Fruit fly (Drosophila melanogaster): ENCODE results near the gene CG7990.

CG7990 gene

DNA sequence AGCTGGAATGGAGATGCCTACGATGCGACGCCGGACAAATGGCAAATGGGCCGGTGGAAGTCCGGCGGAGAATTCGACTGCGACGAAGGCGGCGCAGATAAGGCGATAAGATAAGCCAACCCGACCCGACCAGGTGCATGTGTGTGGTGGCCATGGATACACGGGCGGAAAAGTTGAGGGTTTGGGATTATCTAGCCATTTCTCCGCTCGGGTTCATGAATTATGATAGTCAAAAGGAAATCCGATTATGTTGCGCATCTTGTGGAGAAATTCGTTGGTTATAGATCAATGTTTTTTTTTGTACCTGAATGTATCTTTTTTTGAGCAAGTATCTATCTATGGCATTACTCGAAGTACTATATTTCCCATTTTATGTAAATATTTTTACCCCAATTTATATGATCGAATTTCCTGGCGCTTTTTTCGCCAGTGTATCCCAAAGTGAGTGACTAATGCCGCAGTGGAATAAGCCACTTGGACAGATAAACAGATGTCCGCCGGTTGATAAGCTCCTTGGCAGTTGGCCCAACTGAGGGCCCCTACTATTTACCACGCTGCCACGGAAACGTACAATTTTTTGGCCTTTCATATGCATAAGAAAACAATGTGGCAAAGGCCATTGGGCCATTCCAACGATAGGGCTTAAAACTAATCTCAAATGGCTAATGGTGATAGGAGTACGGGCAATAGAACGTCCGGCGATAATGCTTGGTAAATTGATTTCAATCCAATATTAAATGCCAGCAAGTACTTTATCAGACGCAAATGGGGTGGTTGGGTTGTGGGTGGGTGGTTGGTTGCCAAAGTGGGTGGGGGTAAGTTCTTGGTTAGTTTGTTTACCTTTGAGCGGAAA is 45.6 kb upstream of the CG7990 start, which contains the start of gene CG7992:
Gene CG7992 (minus strand): TSS at position 51 of the 853 bp plus-strand sequence.
- TF ChIP-seq Vsx2 (GFP tag; optimal IDR thresholded peaks at IDR 0.05; ENCODE audit: partially characterized antibody) (no peak), HLH106 (tag; optimal IDR thresholded peaks at IDR 0.05) (peak; percentile 34), Myc (optimal IDR thresholded peaks at IDR 0.05) (no peak), brk (GFP tag; optimal IDR thresholded peaks at IDR 0.05) (no peak), psq (GFP tag; optimal IDR thresholded peaks at IDR 0.05) (peak; percentile 62), dl (GFP tag; optimal IDR thresholded peaks at IDR 0.05; ENCODE audit: insufficient read depth in 1 of 2, partially characterized antibody in 2 of 2) (no peak), tai (GFP tag; optimal IDR thresholded peaks at IDR 0.05) (no peak), h (GFP tag; optimal IDR thresholded peaks at IDR 0.05) (peak; percentile 79), foxo (GFP tag; optimal IDR thresholded peaks at IDR 0.05) (peak in 1 of 2 experiments; percentile 79), N (GFP tag; optimal IDR thresholded peaks at IDR 0.05) (no peak), sage (GFP tag; optimal IDR thresholded peaks at IDR 0.05) (no peak), Jra (GFP tag; optimal IDR thresholded peaks at IDR 0.05) (peak; percentile 51), Sp1 (GFP tag; optimal IDR thresholded peaks at IDR 0.05) (peak; percentile 73), CG9705 (GFP tag; optimal IDR thresholded peaks at IDR 0.05) (peak; percentile 10), dsf (GFP tag; optimal IDR thresholded peaks at IDR 0.05; ENCODE audit: borderline replicate concordance) (no peak), OdsH (GFP tag; optimal IDR thresholded peaks at IDR 0.05) (peak; percentile 66), CrebA (GFP tag; optimal IDR thresholded peaks at IDR 0.05; ENCODE audit: borderline replicate concordance) (no peak), rgr (GFP tag; optimal IDR thresholded peaks at IDR 0.05) (peak; percentile 65), Rel (GFP tag; optimal IDR thresholded peaks at IDR 0.05) (no peak), Rel (tag; optimal IDR thresholded peaks at IDR 0.05) (no peak), usp (GFP tag; optimal IDR thresholded peaks at IDR 0.05) (no peak), sv (GFP tag; optimal IDR thresholded peaks at IDR 0.05) (peak; percentile 29), dmrt93B (GFP tag; optimal IDR thresholded peaks at IDR 0.05) (no peak), CG32264 (GFP tag; optimal IDR thresholded peaks at IDR 0.05) (no peak), br (GFP tag; optimal IDR thresholded peaks at IDR 0.05) (peak; percentile 55), GATAd (GFP tag; optimal IDR thresholded peaks at IDR 0.05) (no peak), fru (GFP tag; optimal IDR thresholded peaks at IDR 0.05) (peak; percentile 78), ey (GFP tag; optimal IDR thresholded peaks at IDR 0.05) (peak; percentile 66)

DNA sequence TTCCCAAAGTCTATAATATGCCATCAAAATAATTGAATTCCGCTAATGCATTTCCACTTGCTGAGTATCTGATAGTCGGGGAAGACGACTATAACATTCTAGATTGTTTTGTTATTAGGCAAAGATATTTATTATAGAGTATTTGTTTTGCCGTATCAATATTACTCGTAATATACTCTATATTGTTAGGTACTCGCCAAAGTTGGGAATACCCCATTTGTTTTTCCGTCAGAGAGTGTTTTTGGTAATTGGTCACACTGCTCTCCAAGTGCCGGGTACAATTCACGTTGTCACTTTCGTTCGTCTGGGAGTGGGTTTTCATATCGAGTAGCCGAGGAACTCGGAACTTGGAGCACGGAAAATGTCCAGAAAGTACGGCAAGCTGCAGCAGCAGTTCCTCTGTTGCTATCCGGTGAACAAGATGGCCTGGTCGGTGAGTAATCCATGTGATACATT is 41.6 kb upstream of the CG7990 start, which contains the start of gene CG7889:
Gene CG7889 (plus strand): TSS at position 253 of the 456 bp plus-strand sequence.
- peak; percentile 38 for TF ChIP-seq woc (GFP tag; optimal IDR thresholded peaks at IDR 0.05)
- TF ChIP-seq tai (GFP tag; optimal IDR thresholded peaks at IDR 0.05) = no peak
- TF ChIP-seq GATAd (GFP tag; optimal IDR thresholded peaks at IDR 0.05) = no peak
- peak; percentile 51 for TF ChIP-seq HLH106 (tag; optimal IDR thresholded peaks at IDR 0.05)
- no peak for TF ChIP-seq Rel (GFP tag; optimal IDR thresholded peaks at IDR 0.05)
- peak; percentile 78 for TF ChIP-seq Rel (tag; optimal IDR thresholded peaks at IDR 0.05)
- TF ChIP-seq h (GFP tag; optimal IDR thresholded peaks at IDR 0.05) = peak; percentile 44
- TF ChIP-seq foxo (GFP tag; optimal IDR thresholded peaks at IDR 0.05) = peak in 1 of 2 experiments; percentile 49
- peak; percentile 17 for TF ChIP-seq rgr (GFP tag; optimal IDR thresholded peaks at IDR 0.05)
- no peak for TF ChIP-seq brk (GFP tag; optimal IDR thresholded peaks at IDR 0.05)
- TF ChIP-seq jim (GFP tag; optimal IDR thresholded peaks at IDR 0.05) = no peak
- peak; percentile 13 for TF ChIP-seq fru (GFP tag; optimal IDR thresholded peaks at IDR 0.05)
- TF ChIP-seq Myc (optimal IDR thresholded peaks at IDR 0.05) = peak; percentile 0
- no peak for TF ChIP-seq OdsH (GFP tag; optimal IDR thresholded peaks at IDR 0.05)

DNA sequence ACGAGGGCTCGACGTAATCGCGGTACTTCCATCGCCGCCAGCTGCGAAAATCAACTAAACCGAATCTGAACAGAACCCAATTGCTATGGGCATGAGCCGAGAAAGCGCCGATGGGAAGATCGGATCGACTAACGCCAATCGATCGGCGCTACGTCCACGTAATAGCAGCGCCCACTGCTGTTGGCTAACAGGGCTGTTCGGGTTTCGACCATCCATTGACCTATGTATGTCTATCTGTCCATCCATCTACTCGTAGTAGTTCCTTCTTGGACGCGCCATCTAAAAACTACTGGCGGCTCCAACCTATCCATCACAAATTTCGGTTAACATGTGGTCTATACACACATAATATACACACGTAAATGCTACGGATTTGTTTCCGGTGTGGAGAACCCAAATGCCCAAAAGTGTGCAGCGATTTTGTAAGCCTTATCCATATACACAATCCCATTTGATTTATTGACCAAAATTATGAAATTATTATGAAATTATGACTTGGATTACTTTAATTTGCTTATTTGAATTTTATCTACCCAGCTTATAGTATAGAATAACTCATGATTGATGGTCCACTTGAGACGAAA is 40.1 kb upstream of the CG7990 start, which contains the start of gene CG14196:
Gene CG14196 (minus strand): TSS at position 51 of the 584 bp plus-strand sequence.
- TF ChIP-seq foxo (GFP tag; optimal IDR thresholded peaks at IDR 0.05) = peak in 1 of 2 experiments; percentile 1
- no peak for TF ChIP-seq Mio (GFP tag; optimal IDR thresholded peaks at IDR 0.05)
